Fruit fly (Drosophila melanogaster) whole organism, embryonic: ENCODE results near the gene veli.

ENCODE experiments used
- CG12219 ChIP-seq: fragments of 200-800 bp; sonication (Bioruptor generic); optimal IDR thresholded peaks from 3 replicates; lab custom pipeline; 2018; ENCODE audit warnings: missing biosample characterization, mild to moderate bottlenecking, missing genetic modification characterization
- CG18764 ChIP-seq: fragments of 200-800 bp; sonication (Bioruptor generic); optimal IDR thresholded peaks from 3 replicates; lab custom pipeline; 2016; ENCODE audit warnings: missing biosample characterization, missing genetic modification characterization
- CG4820 ChIP-seq: fragments of 200-800 bp; sonication (Bioruptor generic); optimal IDR thresholded peaks from 3 replicates; lab custom pipeline; 2016; ENCODE audit warnings: missing biosample characterization, missing genetic modification characterization
- Hmr ChIP-seq: fragments of 200-800 bp; sonication (Bioruptor generic); optimal IDR thresholded peaks from 3 replicates; lab custom pipeline; 2017; ENCODE audit warnings: mild to moderate bottlenecking, missing biosample characterization, missing genetic modification reagents, missing genetic modification characterization
- abd-A ChIP-seq: fragments of 200-800 bp; sonication (Bioruptor generic); optimal IDR thresholded peaks from 3 replicates; lab custom pipeline; 2019; ENCODE audit warnings: missing biosample characterization, mild to moderate bottlenecking, missing genetic modification characterization, moderate library complexity

- TF ChIP-seq CG18764 (no peak), CG12219 (GFP tag; lab: Kevin White, UChicago) (no peak), abd-A (tag; lab: Kevin White, UChicago) (no peak), Hmr (GFP tag; lab: Kevin White, UChicago) (no peak), CG4820 (GFP tag; lab: Kevin White, UChicago) (no peak)
These were observed 17.0 kb upstream of the veli start, which contains the start of gene fd96Ca for dm6 chr3R:25082348-25082747.
